Fruit fly (Drosophila melanogaster) whole organism, embryonic: ENCODE measurements around the gene CG3123.
A peak's percentile ranks its signal among the peaks of the same experiment; 100 is the strongest.

ENCODE experiments used
- Atf6 ChIP-seq: fragments of 200-800 bp; sonication (Bioruptor generic); IDR thresholded peaks from 2 replicates; pipeline ENCODE4 v1.3.6; 2022; ENCODE audit warnings: missing biosample characterization, missing genetic modification characterization
- CG10543 ChIP-seq: fragments of 200-800 bp; sonication (Bioruptor generic); optimal IDR thresholded peaks from 3 replicates; lab custom pipeline; 2017; ENCODE audit warnings: missing biosample characterization, mild to moderate bottlenecking, missing genetic modification characterization, moderate library complexity
- CG13624 ChIP-seq: fragments of 200-800 bp; sonication (Bioruptor generic); optimal IDR thresholded peaks from 2 replicates; lab custom pipeline; 2016; ENCODE audit warnings: missing biosample characterization, missing genetic modification characterization
- CG13894 ChIP-seq: fragments of 200-800 bp; sonication (Bioruptor generic); optimal IDR thresholded peaks from 3 replicates; lab custom pipeline; 2018; ENCODE audit warnings: missing biosample characterization, mild to moderate bottlenecking, missing genetic modification characterization, moderate library complexity
- CG15269 ChIP-seq: fragments of 200-800 bp; sonication (Bioruptor generic); optimal IDR thresholded peaks from 2 replicates; lab custom pipeline; 2018; ENCODE audit warnings: missing biosample characterization, mild to moderate bottlenecking, missing genetic modification characterization, moderate library complexity
- CG17186 ChIP-seq: fragments of 200-800 bp; sonication (Bioruptor generic); optimal IDR thresholded peaks from 3 replicates; lab custom pipeline; 2017; ENCODE audit warnings: missing biosample characterization, missing genetic modification reagents, missing genetic modification characterization
- CG17385 ChIP-seq: fragments of 200-800 bp; sonication (Bioruptor generic); optimal IDR thresholded peaks from 3 replicates; lab custom pipeline; 2018; ENCODE audit warnings: missing biosample characterization, mild to moderate bottlenecking, missing genetic modification characterization
- CG1792 ChIP-seq: fragments of 200-800 bp; sonication (Bioruptor generic); optimal IDR thresholded peaks from 2 replicates; lab custom pipeline; 2016; ENCODE audit warnings: missing biosample characterization, missing genetic modification characterization
- CG18011 ChIP-seq: fragments of 200-800 bp; sonication (Bioruptor generic); optimal IDR thresholded peaks from 2 replicates; lab custom pipeline; 2017; ENCODE audit warnings: missing biosample characterization, missing genetic modification characterization, mild to moderate bottlenecking, moderate library complexity, missing genotype
- CG18476 ChIP-seq: fragments of 200-800 bp; sonication (Bioruptor generic); optimal IDR thresholded peaks from 2 replicates; lab custom pipeline; 2016; ENCODE audit warnings: missing biosample characterization, mild to moderate bottlenecking, missing genetic modification characterization
- CG18599 ChIP-seq: fragments of 200-800 bp; sonication (Bioruptor generic); optimal IDR thresholded peaks from 3 replicates; lab custom pipeline; 2017; ENCODE audit warnings: missing biosample characterization, missing genetic modification characterization, mild to moderate bottlenecking, moderate library complexity, missing genetic modification reagents
- CG2129 ChIP-seq: fragments of 200-800 bp; sonication (Bioruptor generic); IDR thresholded peaks from 2 replicates; pipeline ENCODE4 v1.3.6; 2022; ENCODE audit warnings: missing biosample characterization, missing genetic modification characterization; ENCODE audit not compliant: partially characterized antibody
- CG34422 ChIP-seq: fragments of 200-800 bp; sonication (Bioruptor generic); IDR thresholded peaks from 3 replicates; pipeline ENCODE4 v1.3.6; 2022; ENCODE audit warnings: missing biosample characterization, missing genetic modification characterization
- CG6854 ChIP-seq: fragments of 200-800 bp; sonication (Bioruptor generic); optimal IDR thresholded peaks from 3 replicates; lab custom pipeline; 2017; ENCODE audit warnings: missing biosample characterization, mild to moderate bottlenecking, missing genetic modification characterization
- CG8290 ChIP-seq, 3 experiments: fragments of 200-800 bp; sonication (Bioruptor generic); optimal IDR thresholded peaks; 2 replicates each; lab custom pipeline; 2016 to 2019; ENCODE audit warnings: missing biosample characterization in 3 of 3, missing genetic modification characterization in 3 of 3, mild to moderate bottlenecking in 2 of 3, moderate library complexity in 1 of 3
- D19B ChIP-seq: fragments of 200-800 bp; sonication (Bioruptor generic); optimal IDR thresholded peaks from 2 replicates; lab custom pipeline; 2017; ENCODE audit warnings: missing biosample characterization, mild to moderate bottlenecking, missing genetic modification characterization
- Dll ChIP-seq: fragments of 200-800 bp; sonication (Bioruptor generic); IDR thresholded peaks from 4 replicates; pipeline ENCODE4 v1.3.6; 2022; ENCODE audit warnings: missing biosample characterization, missing genetic modification characterization; ENCODE audit not compliant: partially characterized antibody
- HHEX ChIP-seq: fragments of 200-800 bp; sonication (Bioruptor generic); optimal IDR thresholded peaks from 3 replicates; lab custom pipeline; 2017; ENCODE audit warnings: missing biosample characterization, mild to moderate bottlenecking, missing genetic modification characterization, missing genetic modification reagents
- HLHmδ ChIP-seq: fragments of 200-800 bp; sonication (Bioruptor generic); optimal IDR thresholded peaks from 2 replicates; lab custom pipeline; 2018; ENCODE audit warnings: missing biosample characterization, mild to moderate bottlenecking, missing genetic modification characterization, moderate library complexity
- HmgD ChIP-seq: fragments of 200-800 bp; sonication (Bioruptor generic); optimal IDR thresholded peaks from 3 replicates; lab custom pipeline; 2016; ENCODE audit warnings: missing biosample characterization, missing genetic modification characterization
- Hmr ChIP-seq: fragments of 200-800 bp; sonication (Bioruptor generic); optimal IDR thresholded peaks from 3 replicates; lab custom pipeline; 2017; ENCODE audit warnings: mild to moderate bottlenecking, missing biosample characterization, missing genetic modification reagents, missing genetic modification characterization
- Jarid2 ChIP-seq: fragments of 200-800 bp; sonication (Bioruptor generic); optimal IDR thresholded peaks from 3 replicates; lab custom pipeline; 2017; ENCODE audit warnings: mild to moderate bottlenecking, missing biosample characterization, missing genetic modification reagents, missing genetic modification characterization
- MESR4 ChIP-seq: fragments of 200-800 bp; sonication (Bioruptor generic); optimal IDR thresholded peaks from 2 replicates; lab custom pipeline; 2018; ENCODE audit warnings: missing biosample characterization, mild to moderate bottlenecking, missing genetic modification characterization, moderate library complexity
- MTF-1 ChIP-seq: fragments of 200-800 bp; sonication (Bioruptor generic); optimal IDR thresholded peaks from 2 replicates; lab custom pipeline; 2018; ENCODE audit warnings: missing biosample characterization, mild to moderate bottlenecking, missing genetic modification characterization, borderline replicate concordance
- Optix ChIP-seq: fragments of 200-800 bp; sonication (Bioruptor generic); IDR thresholded peaks from 3 replicates; pipeline ENCODE4 v1.3.6; 2022; ENCODE audit warnings: missing biosample characterization, missing genetic modification characterization
- Spps ChIP-seq: fragments of 200-800 bp; sonication (Bioruptor generic); optimal IDR thresholded peaks from 2 replicates; lab custom pipeline; 2018; ENCODE audit warnings: missing biosample characterization, mild to moderate bottlenecking, missing genetic modification characterization
- Xrp1 ChIP-seq: fragments of 200-800 bp; sonication (Bioruptor generic); IDR thresholded peaks from 2 replicates; pipeline ENCODE4 v1.3.6; 2022; ENCODE audit warnings: missing biosample characterization, missing genetic modification characterization
- ato ChIP-seq: fragments of 200-800 bp; sonication (Bioruptor generic); IDR thresholded peaks from 2 replicates; pipeline ENCODE4 v1.3.6; 2022; ENCODE audit warnings: missing biosample characterization, missing genetic modification characterization; ENCODE audit not compliant: partially characterized antibody
- bbx ChIP-seq: fragments of 200-800 bp; sonication (Bioruptor generic); IDR thresholded peaks from 2 replicates; pipeline ENCODE4 v1.3.6; 2022; ENCODE audit warnings: missing biosample characterization, missing genetic modification characterization; ENCODE audit not compliant: partially characterized antibody
- chm ChIP-seq: fragments of 200-800 bp; sonication (Bioruptor generic); IDR thresholded peaks from 2 replicates; pipeline ENCODE4 v1.3.6; 2022; ENCODE audit warnings: missing biosample characterization, missing genetic modification characterization
- dmrt99B ChIP-seq: fragments of 200-800 bp; sonication (Bioruptor generic); optimal IDR thresholded peaks from 2 replicates; lab custom pipeline; 2018; ENCODE audit warnings: missing biosample characterization, mild to moderate bottlenecking, missing genetic modification characterization, moderate library complexity
- gfzf ChIP-seq: fragments of 200-800 bp; sonication (Bioruptor generic); optimal IDR thresholded peaks from 2 replicates; lab custom pipeline; 2016; ENCODE audit warnings: missing biosample characterization, mild to moderate bottlenecking, missing genetic modification characterization, moderate library complexity
- gt ChIP-seq: fragments of 200-800 bp; sonication (Bioruptor generic); IDR thresholded peaks from 2 replicates; pipeline ENCODE4 v1.3.6; 2022; ENCODE audit warnings: missing biosample characterization, missing genetic modification characterization
- her ChIP-seq: fragments of 200-800 bp; sonication (Bioruptor generic); optimal IDR thresholded peaks from 2 replicates; lab custom pipeline; 2016; ENCODE audit warnings: missing biosample characterization, missing genetic modification characterization
- lab ChIP-seq: fragments of 200-800 bp; sonication (Bioruptor generic); optimal IDR thresholded peaks from 3 replicates; lab custom pipeline; 2017; ENCODE audit warnings: missing biosample characterization, missing genetic modification characterization, mild to moderate bottlenecking, moderate library complexity, missing genetic modification reagents
- mld ChIP-seq: fragments of 200-800 bp; sonication (Bioruptor generic); IDR thresholded peaks from 3 replicates; pipeline ENCODE4 v1.3.6; 2022; ENCODE audit warnings: missing biosample characterization, missing genetic modification characterization; ENCODE audit not compliant: partially characterized antibody
- ranshi ChIP-seq: fragments of 200-800 bp; sonication (Bioruptor generic); IDR thresholded peaks from 2 replicates; pipeline ENCODE4 v1.3.6; 2022; ENCODE audit warnings: missing biosample characterization, missing genetic modification characterization
- shn ChIP-seq: fragments of 200-800 bp; sonication (Bioruptor generic); optimal IDR thresholded peaks from 3 replicates; lab custom pipeline; 2016; ENCODE audit warnings: missing biosample characterization, missing genetic modification characterization
- sim ChIP-seq: fragments of 200-800 bp; sonication (Bioruptor generic); IDR thresholded peaks from 2 replicates; pipeline ENCODE4 v1.3.6; 2022; ENCODE audit warnings: missing biosample characterization, missing genetic modification characterization
- so ChIP-seq: fragments of 200-800 bp; sonication (Bioruptor generic); IDR thresholded peaks from 3 replicates; pipeline ENCODE4 v1.3.6; 2022; ENCODE audit warnings: missing biosample characterization, missing genetic modification characterization
- stc ChIP-seq: fragments of 200-800 bp; sonication (Bioruptor generic); IDR thresholded peaks from 2 replicates; pipeline ENCODE4 v1.3.6; 2022; ENCODE audit warnings: missing biosample characterization, missing genetic modification characterization
- sug ChIP-seq: fragments of 200-800 bp; optimal IDR thresholded peaks from 2 replicates; lab custom pipeline; 2019; ENCODE audit warnings: missing biosample characterization, mild to moderate bottlenecking, missing genetic modification characterization, moderate library complexity
- tgo ChIP-seq: fragments of 200-800 bp; sonication (Bioruptor generic); IDR thresholded peaks from 3 replicates; pipeline ENCODE4 v1.3.6; 2022; ENCODE audit warnings: missing biosample characterization, missing genetic modification characterization
- tna ChIP-seq: fragments of 200-800 bp; sonication (Bioruptor generic); IDR thresholded peaks from 2 replicates; pipeline ENCODE4 v1.3.6; 2022; ENCODE audit warnings: missing biosample characterization, missing genetic modification characterization; ENCODE audit not compliant: partially characterized antibody
- unpg ChIP-seq: fragments of 200-800 bp; sonication (Bioruptor generic); optimal IDR thresholded peaks from 3 replicates; lab custom pipeline; 2018; ENCODE audit warnings: missing biosample characterization, mild to moderate bottlenecking, missing genetic modification characterization, moderate library complexity
- vvl ChIP-seq: fragments of 200-800 bp; sonication (Bioruptor generic); IDR thresholded peaks from 2 replicates; pipeline ENCODE4 v1.3.6; 2022; ENCODE audit warnings: missing biosample characterization, missing genetic modification characterization
- zfh2 ChIP-seq: fragments of 200-800 bp; sonication (Bioruptor generic); optimal IDR thresholded peaks from 2 replicates; lab custom pipeline; 2016; ENCODE audit warnings: missing biosample characterization, missing genetic modification characterization

The CG3123 gene

dm6 chr2L:2861885-2862620 lies 36.7 kb upstream of the CG3123 start (continued):
- TF ChIP-seq D19B (GFP tag; lab: Kevin White, UChicago) (no peak), CG13894 (tag; lab: Kevin White, UChicago) (peak; percentile 25), HLHmδ (GFP tag; lab: Kevin White, UChicago) (peak; percentile 73), MESR4 (GFP tag; lab: Kevin White, UChicago) (no peak), stc (peak; percentile 37; the same call in 1 of the 2 replicates), CG10543 (peak; percentile 35), chm (peak; percentile 68; the same call in 1 of the 2 replicates), gt (GFP tag; lab: Robert Waterston, UW) (no peak), Hmr (GFP tag; lab: Kevin White, UChicago) (peak; percentile 3), gfzf (GFP tag; lab: Kevin White, UChicago) (no peak), CG8290 (GFP tag; optimal IDR thresholded peaks at IDR 0.05; lab: Kevin White, UChicago) (no peak), CG8290 (tag; optimal IDR thresholded peaks at IDR 0.05; lab: Kevin White, UChicago) (peak in 1 of 2 experiments; percentile 32), Dll (peak; percentile 48; the same call in 1 of the 4 replicates), CG17186 (GFP tag; lab: Kevin White, UChicago) (no peak), ranshi (no peak), CG13624 (GFP tag; lab: Kevin White, UChicago) (no peak), zfh2 (GFP tag; lab: Kevin White, UChicago) (no peak), mld (GFP tag; lab: Robert Waterston, UW) (peak; percentile 62; the same call in 1 of the 3 replicates), Atf6 (GFP tag; lab: Robert Waterston, UW) (peak; percentile 51; the same call in 1 of the 2 replicates), dmrt99B (tag; lab: Kevin White, UChicago) (peak; percentile 5), lab (peak; percentile 33), CG1792 (GFP tag; lab: Kevin White, UChicago) (no peak), sim (GFP tag; lab: Robert Waterston, UW) (no peak), CG18476 (GFP tag; lab: Kevin White, UChicago) (peak; percentile 88), CG18599 (peak; percentile 71), CG15269 (tag; lab: Kevin White, UChicago) (peak; percentile 0), Xrp1 (GFP tag; lab: Robert Waterston, UW) (no peak; the same call in 1 of the 2 replicates), CG34422 (GFP tag; lab: Robert Waterston, UW) (no peak), unpg (peak; percentile 10), HmgD (peak; percentile 2), bbx (GFP tag; lab: Robert Waterston, UW) (peak; percentile 80), so (GFP tag; lab: Robert Waterston, UW) (peak; percentile 55; the same call in 1 of the 3 replicates), HHEX (peak; percentile 19), ato (GFP tag; lab: Robert Waterston, UW) (peak; percentile 51; the same call in 1 of the 2 replicates), shn (GFP tag; lab: Kevin White, UChicago) (no peak), Jarid2 (peak; percentile 88), sug (peak; percentile 31), Spps (tag; lab: Kevin White, UChicago) (no peak), tgo (GFP tag; lab: Robert Waterston, UW) (no peak), CG6854 (GFP tag; lab: Kevin White, UChicago) (peak; percentile 3), CG17385 (peak; percentile 3), CG2129 (no peak), Optix (GFP tag; lab: Robert Waterston, UW) (no peak), vvl (GFP tag; lab: Robert Waterston, UW) (peak; percentile 58; the same call in 1 of the 2 replicates), MTF-1 (GFP tag; lab: Kevin White, UChicago) (peak; percentile 7), CG18011 (GFP tag; lab: Kevin White, UChicago) (no peak), tna (peak; percentile 62; the same call in 1 of the 2 replicates), her (GFP tag; lab: Kevin White, UChicago) (no peak)
